Fruit fly (Drosophila melanogaster) whole organism, embryonic: ENCODE measurements around the gene Hap40.
A peak's percentile ranks its signal among the peaks of the same experiment; 100 is the strongest.

Experiments
- BtbVII ChIP-seq: fragments of 200-800 bp; sonication (Bioruptor generic); optimal IDR thresholded peaks from 3 replicates; lab custom pipeline; 2017; ENCODE audit warnings: missing biosample characterization, mild to moderate bottlenecking, missing genetic modification characterization
- C15 ChIP-seq: fragments of 200-800 bp; sonication (Bioruptor generic); IDR thresholded peaks from 3 replicates; pipeline ENCODE4 v1.3.6; 2022; ENCODE audit warnings: missing biosample characterization, missing genetic modification characterization
- CG10209 ChIP-seq: fragments of 200-800 bp; sonication (Bioruptor generic); optimal IDR thresholded peaks from 3 replicates; lab custom pipeline; 2017; ENCODE audit warnings: missing biosample characterization, mild to moderate bottlenecking, missing genetic modification characterization, missing genetic modification reagents
- CG10431 ChIP-seq: fragments of 200-800 bp; sonication (Bioruptor generic); optimal IDR thresholded peaks from 3 replicates; lab custom pipeline; 2018; ENCODE audit warnings: missing biosample characterization, mild to moderate bottlenecking, missing genetic modification characterization
- CG10959 ChIP-seq: fragments of 200-800 bp; sonication (Bioruptor generic); IDR thresholded peaks from 2 replicates; pipeline ENCODE4 v1.3.6; 2022; ENCODE audit warnings: missing biosample characterization, missing genetic modification characterization
- CG11504 ChIP-seq: fragments of 200-800 bp; sonication (Bioruptor generic); optimal IDR thresholded peaks from 3 replicates; lab custom pipeline; 2019; ENCODE audit warnings: missing biosample characterization, mild to moderate bottlenecking, missing genetic modification characterization, moderate library complexity
- CG11560 ChIP-seq: fragments of 200-800 bp; sonication (Bioruptor generic); IDR thresholded peaks from 3 replicates; pipeline ENCODE4 v1.3.6; 2022; ENCODE audit warnings: missing biosample characterization, missing genetic modification characterization
- CG12236 ChIP-seq: fragments of 200-800 bp; sonication (Bioruptor generic); optimal IDR thresholded peaks from 2 replicates; lab custom pipeline; 2016; ENCODE audit warnings: missing biosample characterization, missing genetic modification characterization
- CG15073 ChIP-seq: fragments of 200-800 bp; sonication (Bioruptor generic); optimal IDR thresholded peaks from 2 replicates; lab custom pipeline; 2016; ENCODE audit warnings: missing biosample characterization, missing genetic modification characterization
- CG17186 ChIP-seq: fragments of 200-800 bp; sonication (Bioruptor generic); optimal IDR thresholded peaks from 3 replicates; lab custom pipeline; 2017; ENCODE audit warnings: missing biosample characterization, missing genetic modification reagents, missing genetic modification characterization
- CG17385 ChIP-seq: fragments of 200-800 bp; sonication (Bioruptor generic); optimal IDR thresholded peaks from 3 replicates; lab custom pipeline; 2018; ENCODE audit warnings: missing biosample characterization, mild to moderate bottlenecking, missing genetic modification characterization
- CG2875 ChIP-seq: fragments of 200-800 bp; sonication (Bioruptor generic); optimal IDR thresholded peaks from 2 replicates; lab custom pipeline; 2017; ENCODE audit warnings: missing biosample characterization, mild to moderate bottlenecking, missing genetic modification characterization, missing genetic modification reagents
- CG31224 ChIP-seq: fragments of 200-800 bp; sonication (Bioruptor generic); IDR thresholded peaks from 2 replicates; pipeline ENCODE4 v1.3.6; 2022; ENCODE audit warnings: missing biosample characterization, missing genetic modification characterization
- CG3995 ChIP-seq: fragments of 200-800 bp; sonication (Bioruptor generic); optimal IDR thresholded peaks from 3 replicates; lab custom pipeline; 2016; ENCODE audit warnings: missing biosample characterization, missing genetic modification characterization
- CG43689 ChIP-seq: fragments of 200-800 bp; sonication (Bioruptor generic); IDR thresholded peaks from 2 replicates; pipeline ENCODE4 v1.3.6; 2022; ENCODE audit warnings: missing biosample characterization, missing genetic modification characterization
- CG4707 ChIP-seq: fragments of 200-800 bp; sonication (Bioruptor generic); optimal IDR thresholded peaks from 2 replicates; lab custom pipeline; 2018; ENCODE audit warnings: missing biosample characterization, mild to moderate bottlenecking, missing genetic modification characterization, moderate library complexity
- CG4854 ChIP-seq: fragments of 200-800 bp; sonication (Bioruptor generic); optimal IDR thresholded peaks from 2 replicates; lab custom pipeline; 2016; ENCODE audit warnings: missing biosample characterization, missing genetic modification characterization, inconsistent platforms
- CG9932 ChIP-seq: fragments of 200-800 bp; sonication (Bioruptor generic); IDR thresholded peaks from 2 replicates; pipeline ENCODE4 v1.3.6; 2022; ENCODE audit warnings: missing biosample characterization, missing genetic modification characterization
- Chrac-16 ChIP-seq: fragments of 200-800 bp; sonication (Bioruptor generic); optimal IDR thresholded peaks from 3 replicates; lab custom pipeline; 2016; ENCODE audit warnings: missing biosample characterization, missing genetic modification characterization
- HmgZ ChIP-seq: fragments of 200-800 bp; sonication (Bioruptor generic); optimal IDR thresholded peaks from 2 replicates; lab custom pipeline; 2018; ENCODE audit warnings: missing biosample characterization, mild to moderate bottlenecking, missing genetic modification characterization
- Hr51 ChIP-seq, 2 experiments: fragments of 200-800 bp; sonication (Bioruptor generic); optimal IDR thresholded peaks; 2 replicates in 1 of 2; 3 replicates in 1 of 2; lab custom pipeline; 2016 to 2018; ENCODE audit warnings: missing biosample characterization in 2 of 2, missing genetic modification characterization in 2 of 2, mild to moderate bottlenecking in 1 of 2, moderate library complexity in 1 of 2
- NC2β ChIP-seq: fragments of 200-800 bp; sonication (Bioruptor generic); optimal IDR thresholded peaks from 2 replicates; lab custom pipeline; 2016; ENCODE audit warnings: missing biosample characterization, missing genetic modification characterization
- Nf-YC ChIP-seq: fragments of 200-800 bp; optimal IDR thresholded peaks from 3 replicates; lab custom pipeline; 2019; ENCODE audit warnings: missing biosample characterization, mild to moderate bottlenecking, missing genetic modification characterization, moderate library complexity
- Oli ChIP-seq: fragments of 200-800 bp; sonication (Bioruptor generic); optimal IDR thresholded peaks from 2 replicates; lab custom pipeline; 2018; ENCODE audit warnings: missing biosample characterization, mild to moderate bottlenecking, missing genetic modification characterization, moderate library complexity
- Trl ChIP-seq, 3 experiments: fragments of >200 bp in 2 of 3; fragments of 200-800 bp in 1 of 3; sonication (Bioruptor generic) in 1 of 3; optimal IDR thresholded peaks; 2 replicates in 1 of 3; 3 replicates in 2 of 3; lab custom pipeline; 2016 to 2017; ENCODE audit warnings: missing biosample characterization in 1 of 3, missing genetic modification characterization in 1 of 3
- ap ChIP-seq: fragments of 200-800 bp; sonication (Bioruptor generic); IDR thresholded peaks from 2 replicates; pipeline ENCODE4 v1.3.6; 2022; ENCODE audit warnings: missing biosample characterization, missing genetic modification characterization
- az2 ChIP-seq: fragments of 200-800 bp; sonication (Bioruptor generic); optimal IDR thresholded peaks from 3 replicates; lab custom pipeline; 2016; ENCODE audit warnings: missing biosample characterization, missing genetic modification characterization
- bbx ChIP-seq: fragments of 200-800 bp; sonication (Bioruptor generic); IDR thresholded peaks from 2 replicates; pipeline ENCODE4 v1.3.6; 2022; ENCODE audit warnings: missing biosample characterization, missing genetic modification characterization; ENCODE audit not compliant: partially characterized antibody
- bigmax ChIP-seq: fragments of 200-800 bp; sonication (Bioruptor generic); optimal IDR thresholded peaks from 2 replicates; lab custom pipeline; 2018; ENCODE audit warnings: missing biosample characterization, mild to moderate bottlenecking, missing genetic modification characterization
- cad ChIP-seq: fragments of >200 bp; optimal IDR thresholded peaks from 2 replicates; lab custom pipeline; 2017; ENCODE audit warnings: missing biosample characterization, missing genetic modification characterization
- dan ChIP-seq: fragments of 200-800 bp; sonication (Bioruptor generic); IDR thresholded peaks from 2 replicates; pipeline ENCODE4 v1.3.6; 2022; ENCODE audit warnings: missing biosample characterization, missing genetic modification characterization
- dmrt99B ChIP-seq: fragments of 200-800 bp; sonication (Bioruptor generic); optimal IDR thresholded peaks from 2 replicates; lab custom pipeline; 2018; ENCODE audit warnings: missing biosample characterization, mild to moderate bottlenecking, missing genetic modification characterization, moderate library complexity
- en ChIP-seq: fragments of 200-800 bp; sonication (Bioruptor generic); optimal IDR thresholded peaks from 2 replicates; lab custom pipeline; 2016; ENCODE audit warnings: missing biosample characterization, missing genetic modification characterization
- exex ChIP-seq: fragments of 200-800 bp; sonication (Bioruptor generic); optimal IDR thresholded peaks from 4 replicates; lab custom pipeline; 2018; ENCODE audit warnings: missing biosample characterization, mild to moderate bottlenecking, missing genetic modification characterization, moderate library complexity
- eyg ChIP-seq: fragments of 200-800 bp; sonication (Bioruptor generic); optimal IDR thresholded peaks from 3 replicates; lab custom pipeline; 2016; ENCODE audit warnings: missing biosample characterization, missing genetic modification characterization
- fd64A ChIP-seq: fragments of 200-800 bp; sonication (Bioruptor generic); optimal IDR thresholded peaks from 3 replicates; lab custom pipeline; 2018; ENCODE audit warnings: missing biosample characterization, mild to moderate bottlenecking, missing genetic modification characterization
- gro ChIP-seq: fragments of 200-800 bp; sonication (Bioruptor generic); optimal IDR thresholded peaks from 2 replicates; lab custom pipeline; 2016; ENCODE audit warnings: missing biosample characterization, missing genetic modification characterization
- her ChIP-seq: fragments of 200-800 bp; sonication (Bioruptor generic); optimal IDR thresholded peaks from 2 replicates; lab custom pipeline; 2016; ENCODE audit warnings: missing biosample characterization, missing genetic modification characterization
- lab ChIP-seq: fragments of 200-800 bp; sonication (Bioruptor generic); optimal IDR thresholded peaks from 3 replicates; lab custom pipeline; 2017; ENCODE audit warnings: missing biosample characterization, missing genetic modification characterization, mild to moderate bottlenecking, moderate library complexity, missing genetic modification reagents
- mam ChIP-seq: fragments of 200-800 bp; sonication (Bioruptor generic); optimal IDR thresholded peaks from 3 replicates; lab custom pipeline; 2016; ENCODE audit warnings: missing biosample characterization, missing genetic modification characterization
- peb ChIP-seq: fragments of 200-800 bp; sonication (Bioruptor generic); IDR thresholded peaks from 2 replicates; pipeline ENCODE4 v1.3.6; 2022; ENCODE audit warnings: missing biosample characterization, missing genetic modification characterization
- psq ChIP-seq: fragments of 200-800 bp; sonication (Bioruptor generic); optimal IDR thresholded peaks from 2 replicates; lab custom pipeline; 2017; ENCODE audit warnings: missing biosample characterization, missing genetic modification characterization
- row ChIP-seq: fragments of 200-800 bp; sonication (Bioruptor generic); IDR thresholded peaks from 3 replicates; pipeline ENCODE4 v1.3.6; 2022; ENCODE audit warnings: missing biosample characterization, missing genetic modification characterization
- scrt ChIP-seq: fragments of 200-800 bp; sonication (Bioruptor generic); optimal IDR thresholded peaks from 2 replicates; lab custom pipeline; 2018; ENCODE audit warnings: missing biosample characterization, mild to moderate bottlenecking, missing genetic modification characterization, moderate library complexity
- tap ChIP-seq: fragments of 200-800 bp; optimal IDR thresholded peaks from 3 replicates; lab custom pipeline; 2019; ENCODE audit warnings: missing biosample characterization, mild to moderate bottlenecking, missing genetic modification characterization, moderate library complexity
- tio ChIP-seq: fragments of 200-800 bp; sonication (Bioruptor generic); optimal IDR thresholded peaks from 2 replicates; lab custom pipeline; 2017; ENCODE audit warnings: missing biosample characterization, missing genetic modification characterization, inconsistent platforms
- unc-4 ChIP-seq: fragments of 200-800 bp; sonication (Bioruptor generic); IDR thresholded peaks from 2 replicates; pipeline ENCODE4 v1.3.6; 2022; ENCODE audit warnings: missing biosample characterization, missing genetic modification characterization; ENCODE audit not compliant: partially characterized antibody

The Hap40 gene

dm6 chrX:15740288-15740726, 36.4 kb downstream of the Hap40 start (continued):
- TF ChIP-seq CG10209 (GFP tag; lab: Kevin White, UChicago) (peak; percentile 70), CG11560 (peak; percentile 21; the same call in 1 of the 3 replicates), CG2875 (GFP tag; lab: Kevin White, UChicago) (peak; percentile 1), mam (GFP tag; lab: Kevin White, UChicago) (peak; percentile 69), eyg (GFP tag; lab: Kevin White, UChicago) (no peak), HmgZ (tag; lab: Kevin White, UChicago) (peak; percentile 88), CG10959 (GFP tag; lab: Robert Waterston, UW) (peak; percentile 46; the same call in 1 of the 2 replicates), NC2β (GFP tag; lab: Kevin White, UChicago) (peak; percentile 45), CG4707 (peak; percentile 14), CG3995 (peak; percentile 14), CG43689 (peak; percentile 59), exex (tag; lab: Kevin White, UChicago) (peak; percentile 99), ap (GFP tag; lab: Robert Waterston, UW) (peak; percentile 34; the same call in 1 of the 2 replicates), CG11504 (tag; lab: Kevin White, UChicago) (peak; percentile 74), scrt (GFP tag; lab: Kevin White, UChicago) (peak; percentile 74), fd64A (GFP tag; lab: Kevin White, UChicago) (no peak), dan (GFP tag; lab: Robert Waterston, UW) (no peak), CG12236 (GFP tag; lab: Kevin White, UChicago) (no peak), unc-4 (no peak), Hr51 (GFP tag; optimal IDR thresholded peaks at IDR 0.05; lab: Kevin White, UChicago) (peak; percentile 46 to 72), CG10431 (GFP tag; lab: Kevin White, UChicago) (no peak), bigmax (GFP tag; lab: Kevin White, UChicago) (peak; percentile 21), Chrac-16 (peak; percentile 63), gro (GFP tag; lab: Kevin White, UChicago) (peak; percentile 87), C15 (GFP tag; lab: Robert Waterston, UW) (peak; percentile 47; the same call in 1 of the 3 replicates), tap (tag; lab: Kevin White, UChicago) (no peak), psq (GFP tag; lab: Kevin White, UChicago) (no peak), CG17186 (GFP tag; lab: Kevin White, UChicago) (no peak), CG31224 (peak; percentile 65), cad (GFP tag; lab: Kevin White, UChicago) (no peak), az2 (GFP tag; lab: Kevin White, UChicago) (peak; percentile 53), en (no peak), lab (GFP tag; lab: Kevin White, UChicago) (peak; percentile 90), Nf-YC (peak; percentile 43), CG4854 (GFP tag; lab: Kevin White, UChicago) (peak; percentile 27), CG15073 (GFP tag; lab: Kevin White, UChicago) (no peak), tio (GFP tag; lab: Kevin White, UChicago) (no peak), BtbVII (GFP tag; lab: Kevin White, UChicago) (peak; percentile 48), her (peak; percentile 47)

dm6 chrX:15740881-15741280, 37.0 kb downstream of the Hap40 start:
- TF ChIP-seq row, result peak; percentile 24; the same call in 2 of the 3 replicates
- no peak for TF ChIP-seq peb (GFP tag; lab: Robert Waterston, UW)
- no peak for TF ChIP-seq Trl (optimal IDR thresholded peaks at IDR 0.05; lab: Kevin White, UChicago)
- TF ChIP-seq Trl (GFP tag; optimal IDR thresholded peaks at IDR 0.05; lab: Kevin White, UChicago), result no peak
- TF ChIP-seq BtbVII (GFP tag; lab: Kevin White, UChicago), result peak; percentile 3
- TF ChIP-seq dmrt99B, result no peak
- TF ChIP-seq CG9932 (GFP tag; lab: Robert Waterston, UW), result 0 out of 2 replicates have a peak, but pooled peaks have one; percentile 28
- no peak for TF ChIP-seq bbx (GFP tag; lab: Robert Waterston, UW)
- no peak for TF ChIP-seq CG17385
- TF ChIP-seq Oli (tag; lab: Kevin White, UChicago), result no peak
